Worm (Caenorhabditis elegans) whole organism, L4 larva: ENCODE data around the gene B0495.5.

ENCODE experiments used
- F37D6.2 ChIP-seq: sonication (generic microtip); optimal IDR thresholded peaks from 2 replicates; lab custom pipeline; 2016; ENCODE audit warnings: mild to moderate bottlenecking, missing genetic modification characterization, missing compliant biosample characterization
- attf-4 ChIP-seq: sonication (generic microtip); optimal IDR thresholded peaks from 3 replicates; lab custom pipeline; 2017; ENCODE audit warnings: missing biosample characterization, missing genetic modification characterization
- daf-12 ChIP-seq: fragments of 150-350 bp; optimal IDR thresholded peaks from 2 replicates; lab custom pipeline; 2014; ENCODE audit warnings: missing biosample characterization, missing genetic modification reagents, missing genetic modification characterization
- dmd-6 ChIP-seq: fragments of 200-800 bp; sonication (Bioruptor generic); IDR thresholded peaks from 2 replicates; pipeline ENCODE4 v1.3.6; 2022; ENCODE audit warnings: missing genetic modification reagents, missing genetic modification characterization, missing compliant biosample characterization
- fkh-10 ChIP-seq: fragments of 150-350 bp; optimal IDR thresholded peaks from 2 replicates; lab custom pipeline; 2014; ENCODE audit warnings: missing biosample characterization, missing genetic modification reagents, missing genetic modification characterization
- hmg-1.1 ChIP-seq: fragments of 200-800 bp; sonication (Bioruptor generic); IDR thresholded peaks from 2 replicates; pipeline ENCODE4 v1.3.6; 2022; ENCODE audit warnings: missing genetic modification reagents, missing genetic modification characterization, missing compliant biosample characterization
- mep-1 ChIP-seq: fragments of 150-350 bp; sonication (generic microtip); optimal IDR thresholded peaks from 3 replicates; lab custom pipeline; 2014; ENCODE audit warnings: missing biosample characterization, missing genetic modification characterization
- nhr-42 ChIP-seq: fragments of 200-800 bp; sonication (Bioruptor generic); IDR thresholded peaks from 2 replicates; pipeline ENCODE4 v1.3.6; 2022; ENCODE audit warnings: missing genetic modification characterization, missing compliant biosample characterization
- snpc-1.2 ChIP-seq: fragments of 200-800 bp; sonication (Bioruptor generic); IDR thresholded peaks from 2 replicates; pipeline ENCODE4 v1.3.6; 2022; ENCODE audit warnings: missing genetic modification reagents, missing genetic modification characterization, missing compliant biosample characterization
- tra-1 ChIP-seq: fragments of 200-800 bp; sonication (Bioruptor generic); IDR thresholded peaks from 2 replicates; pipeline ENCODE4 v1.3.6; 2022; ENCODE audit warnings: missing genetic modification reagents, missing genetic modification characterization, missing compliant biosample characterization
- unc-62 ChIP-seq, 3 experiments: fragments of 150-350 bp in 1 of 3; sonication (generic microtip); optimal IDR thresholded peaks in 2 of 3; peaks in 1 of 3; 1 replicate in 1 of 3; 2 replicates in 2 of 3; lab custom pipeline; 2014 to 2017; ENCODE audit warnings: missing biosample characterization in 3 of 3, missing genetic modification characterization in 3 of 3, missing genetic modification reagents in 3 of 3, missing genotype in 1 of 3
- zag-1 ChIP-seq: fragments of 150-350 bp; optimal IDR thresholded peaks from 2 replicates; lab custom pipeline; 2014; ENCODE audit warnings: missing biosample characterization, missing genetic modification characterization

B0495.5 gene

ce11 chrII:7651171-7651570, 47.1 kb downstream of the B0495.5 start, which contains the start of gene pde-4:
Gene pde-4 (minus strand): TSS chrII:7651246.
- TF ChIP-seq hmg-1.1 (GFP tag; lab: Robert Waterston, UW) (0 out of 2 replicates have a peak, but pooled peaks have one; percentile 16), mep-1 (tag; lab: Kevin White, UChicago) (no peak), unc-62 (GFP tag; optimal IDR thresholded peaks at IDR 0.05 in 1 of 2; lab: Kevin White, UChicago) (peak in 1 of 2 experiments; percentile 94), unc-62 (tag; optimal IDR thresholded peaks at IDR 0.05; lab: Kevin White, UChicago) (no peak), zag-1 (no peak), nhr-42 (GFP tag; lab: Robert Waterston, UW) (no peak), tra-1 (GFP tag; lab: Robert Waterston, UW) (no peak), snpc-1.2 (no peak), attf-4 (no peak), F37D6.2 (tag; lab: Kevin White, UChicago) (no peak), dmd-6 (no peak), daf-12 (tag; lab: Kevin White, UChicago) (no peak), fkh-10 (GFP tag; lab: Kevin White, UChicago) (no peak)
- TF ChIP-seq, all 104 proteins: peak for 2
